Worm (Caenorhabditis elegans): Measurements from ENCODE around the gene mdt-10.

DNA sequence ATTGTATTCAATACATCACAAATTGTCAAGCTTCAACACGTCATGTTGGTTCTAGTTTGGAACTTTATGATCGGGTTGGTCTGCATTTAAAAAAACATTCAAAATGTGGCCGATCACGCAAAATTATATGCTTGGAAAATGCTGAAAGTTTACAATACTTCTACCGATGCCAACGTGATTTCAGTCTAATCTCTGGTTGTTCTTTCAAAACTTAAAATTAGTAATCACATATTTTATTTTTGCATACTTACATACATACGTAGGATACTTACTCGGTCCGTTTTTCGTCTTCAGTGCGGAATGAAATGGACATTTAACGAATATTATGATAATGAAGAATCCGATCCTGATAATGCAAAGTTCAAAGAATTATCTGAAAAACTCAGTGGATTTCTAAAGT is 29.7 kb downstream of the mdt-10 start, which contains the start of gene srw-62:
- no peak for TF ChIP-seq ama-1 (optimal IDR thresholded peaks at IDR 0.05)
- TF ChIP-seq sea-1 (GFP tag; conservative IDR thresholded peaks at IDR 0.05), result no peak
- no peak for TF ChIP-seq hmbx-1 (tag; optimal IDR thresholded peaks at IDR 0.05)
- no peak for TF ChIP-seq tbx-11 (GFP tag; IDR thresholded peaks at IDR 0.05)
- no peak for TF ChIP-seq B0310.2 (tag; optimal IDR thresholded peaks at IDR 0.05)
- TF ChIP-seq ets-7 (tag; optimal IDR thresholded peaks at IDR 0.05), result no peak
